Fruit fly (Drosophila melanogaster): ENCODE measurements around the gene a10.

The a10 gene

dm6 chr3L:16978406-16978805 is 45.1 kb downstream of the a10 start:
- no peak for TF ChIP-seq Vsx2 (GFP tag; optimal IDR thresholded peaks at IDR 0.05; ENCODE audit: partially characterized antibody)
- no peak for TF ChIP-seq Dfd (GFP tag; optimal IDR thresholded peaks at IDR 0.05)
- no peak for TF ChIP-seq HLH106 (tag; optimal IDR thresholded peaks at IDR 0.05)
- no peak for TF ChIP-seq sage (GFP tag; optimal IDR thresholded peaks at IDR 0.05)
- no peak for TF ChIP-seq psq (GFP tag; optimal IDR thresholded peaks at IDR 0.05)

- TF ChIP-seq GATAd (GFP tag; optimal IDR thresholded peaks at IDR 0.05) (no peak), psq (GFP tag; optimal IDR thresholded peaks at IDR 0.05) (no peak), tai (GFP tag; optimal IDR thresholded peaks at IDR 0.05) (no peak), Dfd (GFP tag; optimal IDR thresholded peaks at IDR 0.05) (no peak), HLH106 (tag; optimal IDR thresholded peaks at IDR 0.05) (no peak), Hr83 (GFP tag; optimal IDR thresholded peaks at IDR 0.05; ENCODE audit: poor library complexity, severe bottlenecking) (no peak), h (GFP tag; optimal IDR thresholded peaks at IDR 0.05) (no peak), lola (GFP tag; optimal IDR thresholded peaks at IDR 0.05) (no peak), woc (GFP tag; optimal IDR thresholded peaks at IDR 0.05) (no peak), Myc (optimal IDR thresholded peaks at IDR 0.05) (no peak), foxo (GFP tag; optimal IDR thresholded peaks at IDR 0.05) (no peak), Mio (GFP tag; optimal IDR thresholded peaks at IDR 0.05) (no peak), N (GFP tag; optimal IDR thresholded peaks at IDR 0.05) (no peak), rgr (GFP tag; optimal IDR thresholded peaks at IDR 0.05) (no peak)
These were observed 46.2 kb downstream of the a10 start for dm6 chr3L:16977311-16977710.

dm6 chr3L:16975638-16976528 is 47.7 kb downstream of the a10 start:
- TF ChIP-seq h (GFP tag; optimal IDR thresholded peaks at IDR 0.05) (peak; percentile 43), ey (GFP tag; optimal IDR thresholded peaks at IDR 0.05) (peak; percentile 58), brk (GFP tag; optimal IDR thresholded peaks at IDR 0.05) (peak; percentile 44), dmrt93B (GFP tag; optimal IDR thresholded peaks at IDR 0.05) (peak; percentile 54), br (GFP tag; optimal IDR thresholded peaks at IDR 0.05) (peak; percentile 62), CG9705 (GFP tag; optimal IDR thresholded peaks at IDR 0.05) (peak; percentile 19), Hr83 (GFP tag; optimal IDR thresholded peaks at IDR 0.05; ENCODE audit: poor library complexity, severe bottlenecking) (peak; percentile 18), GATAd (GFP tag; optimal IDR thresholded peaks at IDR 0.05) (no peak), woc (GFP tag; optimal IDR thresholded peaks at IDR 0.05) (peak; percentile 69), tai (GFP tag; optimal IDR thresholded peaks at IDR 0.05) (peak; percentile 33), CrebA (GFP tag; optimal IDR thresholded peaks at IDR 0.05; ENCODE audit: borderline replicate concordance) (no peak), dl (GFP tag; optimal IDR thresholded peaks at IDR 0.05; ENCODE audit: insufficient read depth in 1 of 2, partially characterized antibody in 2 of 2) (no peak), rgr (GFP tag; optimal IDR thresholded peaks at IDR 0.05) (peak; percentile 21), HLH106 (tag; optimal IDR thresholded peaks at IDR 0.05) (peak; percentile 55), psq (GFP tag; optimal IDR thresholded peaks at IDR 0.05) (peak; percentile 80), dsf (GFP tag; optimal IDR thresholded peaks at IDR 0.05; ENCODE audit: borderline replicate concordance) (no peak), fru (GFP tag; optimal IDR thresholded peaks at IDR 0.05) (peak; percentile 72), lola (GFP tag; optimal IDR thresholded peaks at IDR 0.05) (no peak), Dfd (GFP tag; optimal IDR thresholded peaks at IDR 0.05) (peak; percentile 80), Hnf4 (GFP tag; optimal IDR thresholded peaks at IDR 0.05) (peak; percentile 27), Hr78 (GFP tag; optimal IDR thresholded peaks at IDR 0.05) (no peak), jim (GFP tag; optimal IDR thresholded peaks at IDR 0.05) (no peak), Sp1 (GFP tag; optimal IDR thresholded peaks at IDR 0.05) (peak; percentile 55), foxo (GFP tag; optimal IDR thresholded peaks at IDR 0.05) (peak in 1 of 2 experiments; percentile 68), OdsH (GFP tag; optimal IDR thresholded peaks at IDR 0.05) (peak; percentile 50)

- TF ChIP-seq CrebA (GFP tag; optimal IDR thresholded peaks at IDR 0.05; ENCODE audit: borderline replicate concordance) (no peak), Vsx2 (GFP tag; optimal IDR thresholded peaks at IDR 0.05; ENCODE audit: partially characterized antibody) (no peak), sage (GFP tag; optimal IDR thresholded peaks at IDR 0.05) (peak; percentile 32), GATAd (GFP tag; optimal IDR thresholded peaks at IDR 0.05) (no peak), Mio (GFP tag; optimal IDR thresholded peaks at IDR 0.05) (no peak), dl (GFP tag; optimal IDR thresholded peaks at IDR 0.05; ENCODE audit: insufficient read depth in 1 of 2, partially characterized antibody in 2 of 2) (no peak), lola (GFP tag; optimal IDR thresholded peaks at IDR 0.05) (no peak), OdsH (GFP tag; optimal IDR thresholded peaks at IDR 0.05) (peak; percentile 23), jim (GFP tag; optimal IDR thresholded peaks at IDR 0.05) (no peak), dsf (GFP tag; optimal IDR thresholded peaks at IDR 0.05; ENCODE audit: borderline replicate concordance) (no peak), rgr (GFP tag; optimal IDR thresholded peaks at IDR 0.05) (no peak), dmrt93B (GFP tag; optimal IDR thresholded peaks at IDR 0.05) (peak; percentile 5), Sp1 (GFP tag; optimal IDR thresholded peaks at IDR 0.05) (no peak), Rel (GFP tag; optimal IDR thresholded peaks at IDR 0.05) (peak; percentile 49), Rel (tag; optimal IDR thresholded peaks at IDR 0.05) (peak; percentile 27), br (GFP tag; optimal IDR thresholded peaks at IDR 0.05) (no peak), fru (GFP tag; optimal IDR thresholded peaks at IDR 0.05) (peak; percentile 65), woc (GFP tag; optimal IDR thresholded peaks at IDR 0.05) (peak; percentile 64), Hnf4 (GFP tag; optimal IDR thresholded peaks at IDR 0.05) (peak; percentile 14), N (GFP tag; optimal IDR thresholded peaks at IDR 0.05) (no peak), brk (GFP tag; optimal IDR thresholded peaks at IDR 0.05) (peak; percentile 53), psq (GFP tag; optimal IDR thresholded peaks at IDR 0.05) (no peak), h (GFP tag; optimal IDR thresholded peaks at IDR 0.05) (peak; percentile 50), Myc (optimal IDR thresholded peaks at IDR 0.05) (no peak), usp (GFP tag; optimal IDR thresholded peaks at IDR 0.05) (no peak), ey (GFP tag; optimal IDR thresholded peaks at IDR 0.05) (no peak), Abd-B (GFP tag; optimal IDR thresholded peaks at IDR 0.05) (no peak), foxo (GFP tag; optimal IDR thresholded peaks at IDR 0.05) (peak; percentile 1 to 47), tai (GFP tag; optimal IDR thresholded peaks at IDR 0.05) (peak; percentile 49), CG9705 (GFP tag; optimal IDR thresholded peaks at IDR 0.05) (peak; percentile 26), sv (GFP tag; optimal IDR thresholded peaks at IDR 0.05) (no peak)
These were observed 48.8 kb downstream of the a10 start for dm6 chr3L:16974645-16975151.

Data from whole organism, wandering third instar larva.